Worm (Caenorhabditis elegans): ENCODE data around the gene immp-1.
A peak's percentile ranks its signal among the peaks of the same experiment; 100 is the strongest.

immp-1 gene

DNA sequence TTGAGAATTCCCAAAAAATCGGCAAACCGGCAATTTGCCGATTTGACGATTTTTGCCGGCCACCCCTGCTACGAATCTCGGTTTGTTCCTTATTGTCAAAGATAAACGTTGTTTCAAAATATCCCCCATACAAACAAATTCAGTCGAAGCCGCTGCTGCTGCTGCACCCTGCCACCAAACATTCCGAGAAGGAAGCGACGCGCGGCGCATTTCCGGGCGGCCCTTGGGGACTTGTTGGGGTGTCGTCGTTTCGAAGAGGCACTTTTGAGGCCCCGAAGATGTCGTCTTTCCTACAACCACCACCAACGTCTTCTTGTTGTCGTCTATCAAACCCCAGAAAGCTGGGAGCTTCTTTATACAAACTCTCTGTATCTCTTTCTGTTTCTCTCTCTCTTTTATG is 19.6 kb downstream of the immp-1 start:
- TF ChIP-seq pqm-1 (tag; optimal IDR thresholded peaks at IDR 0.05) = no peak
- peak; percentile 14 for TF ChIP-seq lin-39 (tag; optimal IDR thresholded peaks at IDR 0.05)

DNA sequence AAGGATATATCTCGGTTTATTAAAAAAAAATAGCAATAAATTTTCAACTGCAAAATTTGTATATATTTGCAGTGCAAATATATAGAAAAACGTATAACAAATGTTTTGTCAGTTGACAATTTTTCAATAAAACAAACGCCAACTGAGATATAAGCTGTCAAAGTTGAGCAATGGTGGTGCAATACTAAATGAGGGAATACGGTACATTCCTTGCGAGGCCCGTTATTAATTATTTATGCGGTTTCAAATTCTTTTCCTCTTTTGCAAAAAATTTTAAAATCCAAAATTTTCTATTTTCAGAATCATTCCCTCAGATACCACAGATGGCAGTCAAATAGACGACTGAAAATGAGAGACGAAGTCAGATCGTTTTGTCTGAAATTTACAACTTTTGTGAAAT is 20.7 kb downstream of the immp-1 start, which contains the start of gene twk-39:
Gene twk-39, plus strand, starts transcription at position 301 of the 400 bp plus-strand sequence.
- no peak for TF ChIP-seq nhr-23 (tag; optimal IDR thresholded peaks at IDR 0.05)
- no peak for TF ChIP-seq elt-2 (tag; optimal IDR thresholded peaks at IDR 0.05)

DNA sequence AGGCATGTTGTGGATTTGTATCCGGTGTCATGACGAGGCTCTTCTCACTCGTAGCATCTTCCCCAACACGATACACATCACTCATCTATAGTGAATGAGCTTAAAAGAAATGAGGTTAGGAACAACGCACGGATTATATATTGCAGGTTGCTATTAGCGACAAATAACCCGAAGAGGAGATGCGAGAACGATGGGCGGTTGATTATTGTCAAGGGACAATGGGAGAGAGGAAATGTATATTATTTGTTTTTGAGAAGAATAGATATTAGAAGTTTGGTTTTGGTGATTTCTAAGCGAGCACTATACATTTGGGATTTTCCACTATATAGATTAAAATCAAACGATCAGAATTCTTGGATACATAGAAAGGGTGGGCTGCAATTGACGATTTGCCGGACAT is 31.9 kb downstream of the immp-1 start, which contains the start of gene C18D11.7:
Gene C18D11.7, minus strand, starts transcription at position 101 of the 400 bp plus-strand sequence.
- TF ChIP-seq pha-4 (tag; optimal IDR thresholded peaks at IDR 0.05) = no peak
- TF ChIP-seq ztf-4 (tag; optimal IDR thresholded peaks at IDR 0.05) = no peak
- TF ChIP-seq fkh-10 (GFP tag; optimal IDR thresholded peaks at IDR 0.05) = no peak
- no peak for TF ChIP-seq fos-1 (tag; optimal IDR thresholded peaks at IDR 0.05)
- TF ChIP-seq lsy-12 (tag; optimal IDR thresholded peaks at IDR 0.05) = no peak
- no peak for TF ChIP-seq lin-39 (tag; optimal IDR thresholded peaks at IDR 0.05)
- TF ChIP-seq elt-3 (tag; optimal IDR thresholded peaks at IDR 0.05) = no peak
- TF ChIP-seq daf-12 (tag; optimal IDR thresholded peaks at IDR 0.05) = no peak

DNA sequence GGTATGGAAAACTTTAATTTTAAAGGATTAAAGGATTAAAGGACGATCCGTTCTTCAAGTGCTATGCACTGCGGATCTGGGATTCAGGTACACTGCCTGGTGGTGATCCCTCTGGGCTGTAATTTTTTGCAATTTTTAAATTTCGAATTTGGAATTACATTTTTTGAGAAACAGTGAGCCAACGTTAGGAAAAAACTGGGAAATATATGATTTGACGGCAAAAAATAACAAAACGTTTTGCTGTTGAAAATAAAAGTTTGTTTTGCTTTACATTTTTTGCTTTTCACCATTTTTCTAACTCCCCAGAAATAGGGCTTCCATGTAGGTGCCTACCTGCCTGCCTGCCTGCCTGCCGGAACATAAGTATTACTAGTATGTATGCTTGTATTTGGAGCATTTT is 32.7 kb downstream of the immp-1 start, which contains the start of gene C18D11.10:
Gene C18D11.10, plus strand, starts transcription at position 301 of the 400 bp plus-strand sequence.
- TF ChIP-seq nhr-43 (tag; optimal IDR thresholded peaks at IDR 0.05; ENCODE audit: poor library complexity, severe bottlenecking) (no peak), nhr-12 (tag; optimal IDR thresholded peaks at IDR 0.05) (no peak), ceh-16 (tag; optimal IDR thresholded peaks at IDR 0.05) (no peak), R02D3.7 (tag; optimal IDR thresholded peaks at IDR 0.05) (no peak), egl-27 (tag; optimal IDR thresholded peaks at IDR 0.05) (no peak), nhr-237 (tag; optimal IDR thresholded peaks at IDR 0.05) (no peak), fkh-10 (GFP tag; optimal IDR thresholded peaks at IDR 0.05) (no peak), ama-1 (optimal IDR thresholded peaks at IDR 0.05) (no peak), lsy-12 (tag; optimal IDR thresholded peaks at IDR 0.05) (no peak), mdl-1 (tag; optimal IDR thresholded peaks at IDR 0.05) (no peak), elt-3 (tag; optimal IDR thresholded peaks at IDR 0.05) (no peak), ztf-4 (tag; optimal IDR thresholded peaks at IDR 0.05) (no peak), ZK546.5 (tag; optimal IDR thresholded peaks at IDR 0.05) (no peak), lin-39 (tag; optimal IDR thresholded peaks at IDR 0.05) (no peak), unc-62 (GFP tag; optimal IDR thresholded peaks at IDR 0.05) (no peak), skn-1 (tag; optimal IDR thresholded peaks at IDR 0.05) (no peak), nhr-23 (tag; optimal IDR thresholded peaks at IDR 0.05) (no peak), elt-2 (tag; optimal IDR thresholded peaks at IDR 0.05) (no peak), daf-12 (tag; optimal IDR thresholded peaks at IDR 0.05) (no peak)

- TF ChIP-seq snpc-4 (tag; optimal IDR thresholded peaks at IDR 0.05) (no peak), nhr-23 (tag; optimal IDR thresholded peaks at IDR 0.05) (no peak), nhr-11 (tag; optimal IDR thresholded peaks at IDR 0.05) (no peak), ZK546.5 (tag; optimal IDR thresholded peaks at IDR 0.05) (no peak), fkh-2 (tag; optimal IDR thresholded peaks at IDR 0.05) (no peak), unc-39 (tag; optimal IDR thresholded peaks at IDR 0.05) (no peak), egl-27 (tag; optimal IDR thresholded peaks at IDR 0.05) (no peak)
These were observed 34.1 kb downstream of the immp-1 start, which contains the start of gene C18D11.9 for ce11 chrIII:11808818-11809217. C18D11.9 (plus strand) TSS chrIII:11809118.

- TF ChIP-seq nhr-77 (tag; optimal IDR thresholded peaks at IDR 0.05) (no peak), ZK546.5 (tag; optimal IDR thresholded peaks at IDR 0.05) (no peak), fos-1 (tag; optimal IDR thresholded peaks at IDR 0.05) (no peak), nhr-43 (tag; optimal IDR thresholded peaks at IDR 0.05; ENCODE audit: poor library complexity, severe bottlenecking) (no peak)
These were observed 35.7 kb downstream of the immp-1 start, which contains the start of gene C18D11.6 for ce11 chrIII:11810447-11810846. C18D11.6 (plus strand) TSS chrIII:11810556.

DNA sequence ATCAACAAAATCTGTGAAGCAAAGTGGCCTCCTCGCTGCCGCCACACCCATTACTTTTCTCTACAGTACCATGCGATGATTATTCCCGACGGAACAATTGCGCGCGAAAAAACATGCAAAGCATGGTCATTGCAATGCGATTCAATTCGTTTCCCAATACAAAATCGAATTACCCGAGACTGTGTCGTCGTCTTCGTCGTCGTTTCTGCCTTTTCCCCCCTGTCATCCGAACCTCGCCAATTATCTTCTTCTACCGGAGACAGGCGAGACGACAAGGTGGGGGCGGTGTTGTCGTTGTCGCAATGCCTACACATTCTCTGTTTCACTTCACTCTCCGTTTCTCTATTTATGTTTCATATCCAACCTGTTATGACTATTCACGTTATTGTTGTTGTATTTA is 37.1 kb downstream of the immp-1 start:
- TF ChIP-seq fkh-2 (tag; optimal IDR thresholded peaks at IDR 0.05) = no peak
- no peak for TF ChIP-seq ZK546.5 (tag; optimal IDR thresholded peaks at IDR 0.05)
- no peak for TF ChIP-seq fkh-10 (GFP tag; optimal IDR thresholded peaks at IDR 0.05)
- TF ChIP-seq lin-15B (tag; optimal IDR thresholded peaks at IDR 0.05) = no peak
- no peak for TF ChIP-seq elt-3 (tag; optimal IDR thresholded peaks at IDR 0.05)
- no peak for TF ChIP-seq pha-4 (tag; optimal IDR thresholded peaks at IDR 0.05)
- TF ChIP-seq R02D3.7 (tag; optimal IDR thresholded peaks at IDR 0.05) = no peak
- TF ChIP-seq nhr-43 (tag; optimal IDR thresholded peaks at IDR 0.05; ENCODE audit: poor library complexity, severe bottlenecking) = peak; percentile 65
- TF ChIP-seq snpc-4 (tag; optimal IDR thresholded peaks at IDR 0.05) = no peak
- no peak for TF ChIP-seq nhr-76 (tag; optimal IDR thresholded peaks at IDR 0.05)
- no peak for TF ChIP-seq nhr-67 (tag; optimal IDR thresholded peaks at IDR 0.05)
- no peak for TF ChIP-seq nhr-12 (tag; optimal IDR thresholded peaks at IDR 0.05)
- no peak for TF ChIP-seq ztf-4 (tag; optimal IDR thresholded peaks at IDR 0.05)
- TF ChIP-seq ztf-11 (tag; optimal IDR thresholded peaks at IDR 0.05) = no peak
- TF ChIP-seq hmg-11 (tag; optimal IDR thresholded peaks at IDR 0.05) = peak; percentile 1
- no peak for TF ChIP-seq pqm-1 (tag; optimal IDR thresholded peaks at IDR 0.05)
- no peak for TF ChIP-seq egl-27 (tag; optimal IDR thresholded peaks at IDR 0.05)
- peak; percentile 52 for TF ChIP-seq nhr-23 (tag; optimal IDR thresholded peaks at IDR 0.05)
- no peak for TF ChIP-seq egl-5 (tag; optimal IDR thresholded peaks at IDR 0.05)
- TF ChIP-seq sea-2 (GFP tag; optimal IDR thresholded peaks at IDR 0.05) = no peak
- TF ChIP-seq mml-1 (tag; optimal IDR thresholded peaks at IDR 0.05) = no peak
- peak; percentile 0 for TF ChIP-seq nfya-1 (tag; optimal IDR thresholded peaks at IDR 0.05; ENCODE audit: insufficient read depth)
- no peak for TF ChIP-seq aly-2 (tag; optimal IDR thresholded peaks at IDR 0.05)
- no peak for TF ChIP-seq jun-1 (tag; optimal IDR thresholded peaks at IDR 0.05)
